Worm (Caenorhabditis elegans): ENCODE measurements around the gene fbxa-107.

Gene fbxa-107

DNA sequence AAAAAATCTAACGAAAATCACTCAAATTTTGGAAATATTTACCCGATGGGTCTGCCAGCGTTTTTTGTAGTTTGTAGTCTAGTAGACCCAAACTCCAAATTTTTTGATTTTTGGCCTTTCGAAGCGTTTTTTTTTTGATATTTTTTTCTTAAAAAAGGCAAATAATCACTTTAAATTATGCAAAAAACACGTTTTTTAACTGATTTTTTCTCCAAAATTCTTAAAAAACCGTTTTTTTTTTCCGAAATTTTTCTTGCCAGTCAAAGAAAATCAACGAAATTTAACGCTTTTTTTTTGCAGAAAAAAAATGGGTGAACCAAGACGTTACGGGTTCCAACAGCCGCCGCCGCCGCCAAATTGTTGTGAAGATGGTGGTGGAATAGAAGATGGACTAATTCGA, 15.8 kb upstream of the fbxa-107 start, which contains the start of gene Y37H2A.1 (continued):
- no peak for TF ChIP-seq snpc-1.2 (GFP tag; IDR thresholded peaks at IDR 0.05)
- no peak for TF ChIP-seq F44E2.7 (GFP tag; IDR thresholded peaks at IDR 0.05)

DNA sequence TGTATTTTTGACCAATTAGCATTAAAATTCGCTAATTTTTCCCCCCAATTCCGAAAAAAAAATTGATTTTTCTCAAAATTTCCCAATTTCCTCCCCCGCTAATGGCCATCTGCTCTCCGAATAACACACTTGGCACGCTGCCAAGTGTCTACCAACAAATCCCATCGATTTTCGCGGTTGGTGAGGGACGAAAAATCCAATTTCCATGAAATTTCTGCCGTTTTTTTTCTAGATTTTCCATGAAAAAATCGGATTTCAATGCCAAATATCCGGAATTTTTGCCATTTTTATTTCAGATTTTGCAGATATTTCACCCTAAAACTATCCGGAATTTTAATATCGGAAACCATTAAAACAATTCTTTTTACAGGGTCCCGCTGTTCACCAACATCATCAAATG, 14.3 kb upstream of the fbxa-107 start:
- TF ChIP-seq unc-62 (GFP tag; optimal IDR thresholded peaks at IDR 0.05 in 1 of 2) (peak in 1 of 2 experiments; percentile 97), unc-62 (tag; optimal IDR thresholded peaks at IDR 0.05) (no peak), dve-1 (tag; optimal IDR thresholded peaks at IDR 0.05; ENCODE audit: insufficient read depth) (no peak), skn-1 (tag; optimal IDR thresholded peaks at IDR 0.05) (no peak), snpc-1.2 (GFP tag; IDR thresholded peaks at IDR 0.05) (no peak)

ce11 chrV:18115054-18115453, 8.7 kb upstream of the fbxa-107 start:
- peak; percentile 92 for TF ChIP-seq lin-38 (GFP tag; IDR thresholded peaks at IDR 0.05)
- TF ChIP-seq aha-1 (tag), result peak; percentile 34
- peak; percentile 45 for TF ChIP-seq mes-2 (tag; optimal IDR thresholded peaks at IDR 0.05; ENCODE audit: poor library complexity, severe bottlenecking)

DNA sequence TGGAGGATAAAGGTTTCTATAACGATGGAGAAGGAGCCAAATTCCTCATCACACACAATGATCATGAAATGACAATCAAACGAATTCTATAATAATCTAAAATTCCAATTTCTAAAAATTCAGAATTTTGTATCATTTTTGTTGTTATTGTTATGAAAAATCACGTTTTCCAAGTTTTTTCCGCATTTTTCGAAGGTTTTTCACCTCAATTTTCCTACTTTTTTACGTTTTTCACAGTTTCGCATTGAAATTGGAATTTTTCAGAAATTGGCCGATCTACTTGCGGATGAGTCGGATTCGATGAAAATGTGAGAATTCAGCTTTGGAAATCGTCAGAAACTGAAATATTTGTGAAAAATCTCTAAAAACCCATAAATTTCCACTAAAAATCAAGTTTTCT, 1.3 kb downstream of the fbxa-107 start, which contains the start of gene fbxa-210:
fbxa-210 (plus strand) TSS at position 301 of the 400 bp plus-strand sequence.
- TF ChIP-seq lin-1 (GFP tag; IDR thresholded peaks at IDR 0.05) (no peak), aha-1 (tag) (peak; percentile 34)

DNA sequence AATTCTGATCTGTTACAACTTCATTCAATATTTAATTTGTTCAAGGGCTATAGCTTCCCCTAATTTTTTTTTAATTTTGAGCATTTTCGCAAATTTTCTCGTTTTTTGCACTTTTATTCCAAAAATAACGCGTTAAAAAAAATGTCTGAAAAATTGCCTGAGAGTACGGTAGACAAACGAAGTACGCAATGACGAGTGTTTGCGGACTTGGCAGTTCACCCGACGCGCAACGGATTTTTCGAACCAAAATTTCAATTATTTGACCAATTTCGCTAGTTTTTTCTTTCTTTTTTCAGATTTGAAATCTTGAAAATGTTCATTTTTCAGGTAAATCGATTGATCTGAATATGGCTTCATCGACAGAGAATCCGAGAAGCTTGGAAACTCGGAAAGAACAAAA, 3.5 kb downstream of the fbxa-107 start, which contains the start of gene fbxa-211:
fbxa-211 (plus strand) TSS at position 328 of the 400 bp plus-strand sequence.
- TF ChIP-seq aha-1 (tag), result peak; percentile 93
- 0 out of 2 replicates have a peak, but pooled peaks have one; percentile 21 for TF ChIP-seq lin-38 (GFP tag; IDR thresholded peaks at IDR 0.05)
- no peak for TF ChIP-seq dmd-8 (GFP tag; IDR thresholded peaks at IDR 0.05)

DNA sequence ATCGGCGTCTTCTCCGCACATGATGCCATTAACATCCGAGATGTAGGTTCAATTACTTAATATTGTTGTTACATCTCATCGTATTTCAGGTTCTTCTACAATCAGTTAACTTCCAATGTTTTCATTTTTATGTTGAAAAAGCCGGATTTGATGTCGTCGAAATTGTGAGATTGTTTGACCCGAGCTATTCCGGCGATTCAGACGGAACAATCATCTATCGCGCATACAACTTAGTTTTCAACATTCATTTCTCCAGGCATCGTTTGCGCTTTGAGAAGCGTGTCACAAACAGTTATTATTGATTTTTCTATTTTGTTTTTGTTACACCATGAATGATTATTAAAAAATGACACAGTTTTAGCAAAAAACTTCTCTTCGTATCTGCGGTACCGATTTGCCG, 4.8 kb downstream of the fbxa-107 start:
- peak; percentile 91 for TF ChIP-seq aha-1 (tag)
- TF ChIP-seq zip-2 (tag; optimal IDR thresholded peaks at IDR 0.05), result no peak
- TF ChIP-seq lin-38 (GFP tag; IDR thresholded peaks at IDR 0.05), result no peak

DNA sequence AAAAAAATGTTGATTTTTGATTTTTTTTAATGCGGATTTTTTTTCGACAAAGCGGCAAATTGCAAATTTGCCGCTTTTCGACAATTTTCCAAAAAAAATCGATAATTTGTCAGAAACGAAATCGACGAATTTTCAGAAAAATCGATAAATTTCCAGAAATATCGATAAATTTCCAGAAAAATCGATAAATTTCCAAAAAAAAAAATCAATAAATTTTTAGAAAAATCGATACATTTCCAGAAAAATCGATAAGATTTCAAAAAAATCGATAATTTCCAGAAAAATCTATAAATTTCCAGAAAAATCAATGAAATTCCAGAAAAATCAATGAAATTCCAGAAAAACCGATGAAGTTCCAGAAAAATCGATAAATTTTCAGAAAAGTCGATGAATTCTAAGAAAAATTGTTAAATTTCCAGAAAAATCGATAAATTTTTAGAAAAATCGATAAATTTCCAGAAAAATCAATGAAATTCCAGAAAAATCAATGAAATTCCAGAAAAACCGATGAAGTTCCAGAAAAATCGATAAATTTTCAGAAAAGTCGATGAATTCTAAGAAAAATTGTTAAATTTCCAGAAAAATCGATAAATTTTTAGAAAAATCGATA, 6.0 kb downstream of the fbxa-107 start:
- TF ChIP-seq ceh-28 (tag; optimal IDR thresholded peaks at IDR 0.05), result peak; percentile 76

DNA sequence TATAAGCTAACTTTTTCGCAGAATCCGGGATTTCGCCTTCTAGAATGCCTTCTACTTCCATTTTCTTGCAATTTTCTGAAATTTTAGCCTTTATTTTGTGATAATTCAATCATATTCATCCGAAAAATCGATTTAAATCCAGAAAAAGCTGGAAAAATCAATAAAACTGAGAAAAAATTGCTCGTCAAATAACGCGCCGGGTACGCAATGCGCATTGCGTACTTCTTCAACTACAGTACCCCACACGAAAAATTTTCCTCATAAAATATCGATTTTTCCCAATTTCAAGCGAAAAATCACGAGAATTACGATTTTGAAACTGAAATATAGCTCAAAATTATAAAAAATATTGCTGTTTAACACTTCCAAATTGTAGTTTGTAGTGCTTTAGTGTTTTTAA, 7.3 kb downstream of the fbxa-107 start, which contains the start of gene Y37H2A.12:
Y37H2A.12 (minus strand) TSS at position 81 of the 400 bp plus-strand sequence.
- TF ChIP-seq unc-62 (GFP tag; optimal IDR thresholded peaks at IDR 0.05 in 1 of 2), result peak in 1 of 2 experiments; percentile 21
- TF ChIP-seq unc-62 (tag; optimal IDR thresholded peaks at IDR 0.05), result no peak
- TF ChIP-seq Y75B8A.6 (GFP tag; IDR thresholded peaks at IDR 0.05), result no peak
- TF ChIP-seq daf-8 (GFP tag; IDR thresholded peaks at IDR 0.05), result no peak
- no peak for TF ChIP-seq F10B5.3 (tag; optimal IDR thresholded peaks at IDR 0.05)
- TF ChIP-seq snpc-1.2 (GFP tag; IDR thresholded peaks at IDR 0.05), result no peak

DNA sequence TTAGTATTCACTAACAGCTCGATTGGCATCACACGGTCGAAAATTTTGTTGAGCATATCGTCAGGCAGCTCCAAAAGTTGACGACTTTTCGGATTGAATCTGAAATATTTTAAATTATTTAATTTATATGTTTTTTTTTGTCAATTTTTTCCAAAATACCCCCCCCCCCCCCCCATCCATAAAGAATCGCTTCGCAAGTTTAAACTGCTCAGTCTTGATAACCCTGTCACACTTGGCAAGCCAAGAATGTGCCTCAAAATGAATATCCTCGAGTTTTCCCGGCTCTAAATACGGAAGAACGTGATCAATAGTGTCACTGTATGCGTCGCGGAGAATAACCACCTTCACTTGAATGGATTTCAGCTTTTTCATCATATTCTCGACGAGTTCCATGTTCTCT, 9.4 kb downstream of the fbxa-107 start, which contains the start of gene Y37H2A.18:
Y37H2A.18 (minus strand) TSS at position 101 of the 400 bp plus-strand sequence.
- no peak for TF ChIP-seq F44E2.7 (GFP tag; IDR thresholded peaks at IDR 0.05)
- no peak for TF ChIP-seq dve-1 (tag; optimal IDR thresholded peaks at IDR 0.05; ENCODE audit: insufficient read depth)
- no peak for TF ChIP-seq egl-43 (GFP tag; IDR thresholded peaks at IDR 0.05)
- no peak for TF ChIP-seq zag-1 (tag; optimal IDR thresholded peaks at IDR 0.05)
- no peak for TF ChIP-seq Y105C5A.15 (GFP tag; IDR thresholded peaks at IDR 0.05)
- TF ChIP-seq pqm-1 (tag; optimal IDR thresholded peaks at IDR 0.05), result no peak
- TF ChIP-seq Y48G9A.11 (GFP tag; IDR thresholded peaks at IDR 0.05), result no peak
- no peak for TF ChIP-seq ZK337.2 (GFP tag; IDR thresholded peaks at IDR 0.05)
- TF ChIP-seq daf-16 (GFP tag; optimal IDR thresholded peaks at IDR 0.05), result no peak
- no peak for TF ChIP-seq daf-16 (tag; optimal IDR thresholded peaks at IDR 0.05)
- TF ChIP-seq lin-15B (tag; optimal IDR thresholded peaks at IDR 0.05), result no peak
- TF ChIP-seq lin-1 (GFP tag; IDR thresholded peaks at IDR 0.05), result no peak
- no peak for TF ChIP-seq tra-1 (GFP tag; IDR thresholded peaks at IDR 0.05)
- no peak for TF ChIP-seq Y75B8A.6 (GFP tag; IDR thresholded peaks at IDR 0.05)
- TF ChIP-seq nhr-237 (tag; optimal IDR thresholded peaks at IDR 0.05), result no peak
- no peak for TF ChIP-seq lin-29 (GFP tag; IDR thresholded peaks at IDR 0.05)
